Fruit fly (Drosophila melanogaster): ENCODE data around the gene CG33796.

DNA sequence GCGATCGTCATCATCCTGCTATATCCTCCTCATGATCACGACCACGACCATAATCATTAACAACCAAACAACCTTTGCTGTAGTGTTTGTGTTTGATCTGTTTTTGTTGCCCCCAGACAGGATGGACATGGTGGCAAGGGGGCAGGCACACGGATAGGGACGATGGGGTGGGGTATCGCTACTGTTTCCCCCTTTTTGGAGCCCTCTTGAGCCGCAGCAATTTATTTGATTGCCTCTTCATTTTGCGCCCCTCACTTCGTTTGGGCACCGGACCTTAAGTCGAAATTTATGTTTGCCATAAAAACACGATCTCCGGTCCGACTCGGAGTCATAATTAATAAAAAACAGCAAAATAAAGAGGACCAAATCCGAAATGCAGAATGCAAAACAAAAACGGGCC is 45.9 kb upstream of the CG33796 start:
- TF ChIP-seq ttk (optimal IDR thresholded peaks at IDR 0.05) (no peak), insv (optimal IDR thresholded peaks at IDR 0.05) (no peak)
